Worm (Caenorhabditis elegans) whole organism, L4 larva: ENCODE measurements around the gene npr-41.
"Not testable (repeated sequence)": the region's sequence is repeated elsewhere in the genome, so short reads cannot be mapped to it uniquely, and the experiment has no call there.

Experiments
- D1046.2 ChIP-seq: fragments of 200-800 bp; sonication (Bioruptor generic); IDR thresholded peaks from 2 replicates; pipeline ENCODE4 v1.3.6; 2022; ENCODE audit warnings: missing genetic modification characterization, missing compliant biosample characterization
- F37D6.2 ChIP-seq: sonication (generic microtip); optimal IDR thresholded peaks from 2 replicates; lab custom pipeline; 2016; ENCODE audit warnings: mild to moderate bottlenecking, missing genetic modification characterization, missing compliant biosample characterization
- Y105C5A.15 ChIP-seq: fragments of 200-800 bp; sonication (Bioruptor generic); IDR thresholded peaks from 2 replicates; pipeline ENCODE4 v1.3.6; 2022; ENCODE audit warnings: missing genetic modification characterization, missing compliant biosample characterization
- Y48G9A.11 ChIP-seq: fragments of 200-800 bp; sonication (Bioruptor generic); IDR thresholded peaks from 2 replicates; pipeline ENCODE4 v1.3.6; 2022; ENCODE audit warnings: missing genetic modification reagents, missing genetic modification characterization, missing compliant biosample characterization
- Y75B8A.6 ChIP-seq: fragments of 200-800 bp; sonication (Bioruptor generic); IDR thresholded peaks from 2 replicates; pipeline ENCODE4 v1.3.6; 2022; ENCODE audit warnings: missing genetic modification reagents, missing genetic modification characterization, missing compliant biosample characterization
- aha-1 ChIP-seq: fragments of 150-350 bp; peaks from one replicate; lab custom pipeline; 2014; ENCODE audit warnings: missing biosample characterization, missing genetic modification characterization
- arid-1 ChIP-seq: fragments of 200-800 bp; sonication (Bioruptor generic); conservative IDR thresholded peaks from 2 replicates; pipeline ENCODE4 v1.3.6; 2022; ENCODE audit warnings: missing genetic modification reagents, missing genetic modification characterization, missing compliant biosample characterization
- ceh-20 ChIP-seq: fragments of 200-800 bp; sonication (Bioruptor generic); IDR thresholded peaks from 2 replicates; pipeline ENCODE4 v1.3.6; 2022; ENCODE audit warnings: missing genetic modification reagents, missing genetic modification characterization, missing compliant biosample characterization
- ceh-44 ChIP-seq: fragments of 200-800 bp; sonication (Bioruptor generic); IDR thresholded peaks from 2 replicates; pipeline ENCODE4 v1.3.6; 2022; ENCODE audit warnings: missing genetic modification reagents, missing genetic modification characterization, missing compliant biosample characterization
- ces-1 ChIP-seq: fragments of 150-350 bp; sonication (generic microtip); optimal IDR thresholded peaks from 4 replicates; lab custom pipeline; 2014; ENCODE audit warnings: missing biosample characterization, missing genetic modification reagents, missing genetic modification characterization
- ctbp-1 ChIP-seq: fragments of 200-800 bp; sonication (Bioruptor generic); IDR thresholded peaks from 2 replicates; pipeline ENCODE4 v1.3.6; 2022; ENCODE audit warnings: missing genetic modification reagents, missing genetic modification characterization, missing compliant biosample characterization
- daf-16 ChIP-seq, 3 experiments: sonication (generic microtip); optimal IDR thresholded peaks; 2 replicates each; lab custom pipeline; 2016 to 2017; ENCODE audit warnings: missing genetic modification characterization in 3 of 3, missing genetic modification reagents in 3 of 3, mild to moderate bottlenecking in 2 of 3, missing compliant biosample characterization in 2 of 3, missing biosample characterization in 1 of 3, moderate library complexity in 1 of 3
- dpl-1 ChIP-seq: fragments of 150-350 bp; optimal IDR thresholded peaks from 2 replicates; lab custom pipeline; 2014; ENCODE audit warnings: missing biosample characterization, missing genetic modification reagents, missing genetic modification characterization
- dve-1 ChIP-seq: sonication (generic microtip); optimal IDR thresholded peaks from 2 replicates; lab custom pipeline; 2017; ENCODE audit warnings: antibody characterized with exemption, mild to moderate bottlenecking, missing genetic modification characterization, missing compliant biosample characterization; ENCODE audit not compliant: insufficient read depth
- egl-43 ChIP-seq: fragments of 200-800 bp; sonication (Bioruptor generic); IDR thresholded peaks from 2 replicates; pipeline ENCODE4 v1.3.6; 2022; ENCODE audit warnings: missing genetic modification reagents, missing genetic modification characterization, missing compliant biosample characterization
- fkh-10 ChIP-seq: fragments of 150-350 bp; optimal IDR thresholded peaks from 2 replicates; lab custom pipeline; 2014; ENCODE audit warnings: missing biosample characterization, missing genetic modification reagents, missing genetic modification characterization
- hlh-30 ChIP-seq: sonication (generic microtip); optimal IDR thresholded peaks from 2 replicates; lab custom pipeline; 2017; ENCODE audit warnings: antibody characterized with exemption, mild to moderate bottlenecking, missing genetic modification characterization, missing compliant biosample characterization; ENCODE audit not compliant: insufficient read depth
- lim-7 ChIP-seq: fragments of 200-800 bp; sonication (Bioruptor generic); IDR thresholded peaks from 2 replicates; pipeline ENCODE4 v1.3.6; 2022; ENCODE audit warnings: missing genetic modification characterization, missing compliant biosample characterization
- lin-15B ChIP-seq: fragments of 150-350 bp; sonication (generic microtip); optimal IDR thresholded peaks from 3 replicates; lab custom pipeline; 2014; ENCODE audit warnings: missing biosample characterization, missing genetic modification characterization
- lin-29 ChIP-seq: fragments of 200-800 bp; sonication (Bioruptor generic); IDR thresholded peaks from 2 replicates; pipeline ENCODE4 v1.3.6; 2022; ENCODE audit warnings: missing genetic modification reagents, missing genetic modification characterization, missing compliant biosample characterization
- madf-5 ChIP-seq, 2 experiments: fragments of 200-800 bp; sonication (Bioruptor generic); IDR thresholded peaks; 2 replicates each; pipeline ENCODE4 v1.3.6; 2022; ENCODE audit warnings: missing compliant biosample characterization in 2 of 2, missing genetic modification characterization in 2 of 2
- madf-9 ChIP-seq: fragments of 200-800 bp; sonication (Bioruptor generic); conservative IDR thresholded peaks from 2 replicates; pipeline ENCODE4 v1.3.6; 2022; ENCODE audit warnings: missing genetic modification reagents, missing genetic modification characterization, missing compliant biosample characterization
- mdl-1 ChIP-seq, 2 experiments: fragments of 150-350 bp in 1 of 2; sonication (generic microtip) in 1 of 2; optimal IDR thresholded peaks; 2 replicates each; lab custom pipeline; 2014 to 2017; ENCODE audit warnings: missing biosample characterization in 2 of 2, missing genetic modification characterization in 2 of 2
- mep-1 ChIP-seq: fragments of 150-350 bp; sonication (generic microtip); optimal IDR thresholded peaks from 3 replicates; lab custom pipeline; 2014; ENCODE audit warnings: missing biosample characterization, missing genetic modification characterization
- nhr-42 ChIP-seq: fragments of 200-800 bp; sonication (Bioruptor generic); IDR thresholded peaks from 2 replicates; pipeline ENCODE4 v1.3.6; 2022; ENCODE audit warnings: missing genetic modification characterization, missing compliant biosample characterization
- nhr-48 ChIP-seq: sonication (generic microtip); optimal IDR thresholded peaks from 2 replicates; lab custom pipeline; 2016; ENCODE audit warnings: mild to moderate bottlenecking, missing genetic modification characterization, missing compliant biosample characterization
- pha-4 ChIP-seq, 2 experiments: fragments of 150-350 bp in 1 of 2; fragments of 200-800 bp in 1 of 2; sonication (Bioruptor generic) in 1 of 2; IDR thresholded peaks in 1 of 2; optimal IDR thresholded peaks in 1 of 2; 2 replicates each; pipeline versions ENCODE4 v1.3.6 to Lab custom; 2014 to 2022; ENCODE audit warnings: missing genetic modification characterization in 2 of 2, missing genetic modification reagents in 2 of 2, missing biosample characterization in 1 of 2, missing compliant biosample characterization in 1 of 2
- rbr-2 ChIP-seq: sonication (generic microtip); optimal IDR thresholded peaks from 2 replicates; lab custom pipeline; 2016; ENCODE audit warnings: missing genotype, missing genetic modification characterization, missing compliant biosample characterization
- sdz-12 ChIP-seq: fragments of 200-800 bp; sonication (Bioruptor generic); optimal IDR thresholded peaks from 2 replicates; lab custom pipeline; 2018; ENCODE audit warnings: mild to moderate bottlenecking, missing genetic modification characterization, missing compliant biosample characterization
- set-16 ChIP-seq: fragments of 200-800 bp; sonication (Bioruptor generic); IDR thresholded peaks from 2 replicates; pipeline ENCODE4 v1.3.6; 2022; ENCODE audit warnings: missing genetic modification reagents, missing genetic modification characterization, missing compliant biosample characterization
- snpc-1.2 ChIP-seq: fragments of 200-800 bp; sonication (Bioruptor generic); IDR thresholded peaks from 2 replicates; pipeline ENCODE4 v1.3.6; 2022; ENCODE audit warnings: missing genetic modification reagents, missing genetic modification characterization, missing compliant biosample characterization
- spr-1 ChIP-seq: sonication (generic microtip); optimal IDR thresholded peaks from 2 replicates; lab custom pipeline; 2016; ENCODE audit warnings: mild to moderate bottlenecking, missing genetic modification characterization, missing compliant biosample characterization
- unc-130 ChIP-seq: sonication (generic microtip); optimal IDR thresholded peaks from 2 replicates; lab custom pipeline; 2016; ENCODE audit warnings: missing genetic modification reagents, missing genetic modification characterization, missing compliant biosample characterization
- unc-62 ChIP-seq, 3 experiments: fragments of 150-350 bp in 1 of 3; sonication (generic microtip); optimal IDR thresholded peaks in 2 of 3; peaks in 1 of 3; 1 replicate in 1 of 3; 2 replicates in 2 of 3; lab custom pipeline; 2014 to 2017; ENCODE audit warnings: missing biosample characterization in 3 of 3, missing genetic modification characterization in 3 of 3, missing genetic modification reagents in 3 of 3, missing genotype in 1 of 3
- vab-7 ChIP-seq: fragments of 200-800 bp; sonication (Bioruptor generic); IDR thresholded peaks from 2 replicates; pipeline ENCODE4 v1.3.6; 2022; ENCODE audit warnings: missing genetic modification reagents, missing genetic modification characterization, missing compliant biosample characterization
- zfp-3 ChIP-seq: fragments of 200-800 bp; sonication (Bioruptor generic); conservative IDR thresholded peaks from 2 replicates; pipeline ENCODE4 v1.3.6; 2022; ENCODE audit warnings: missing genetic modification reagents, missing genetic modification characterization, missing compliant biosample characterization

Gene npr-41

DNA sequence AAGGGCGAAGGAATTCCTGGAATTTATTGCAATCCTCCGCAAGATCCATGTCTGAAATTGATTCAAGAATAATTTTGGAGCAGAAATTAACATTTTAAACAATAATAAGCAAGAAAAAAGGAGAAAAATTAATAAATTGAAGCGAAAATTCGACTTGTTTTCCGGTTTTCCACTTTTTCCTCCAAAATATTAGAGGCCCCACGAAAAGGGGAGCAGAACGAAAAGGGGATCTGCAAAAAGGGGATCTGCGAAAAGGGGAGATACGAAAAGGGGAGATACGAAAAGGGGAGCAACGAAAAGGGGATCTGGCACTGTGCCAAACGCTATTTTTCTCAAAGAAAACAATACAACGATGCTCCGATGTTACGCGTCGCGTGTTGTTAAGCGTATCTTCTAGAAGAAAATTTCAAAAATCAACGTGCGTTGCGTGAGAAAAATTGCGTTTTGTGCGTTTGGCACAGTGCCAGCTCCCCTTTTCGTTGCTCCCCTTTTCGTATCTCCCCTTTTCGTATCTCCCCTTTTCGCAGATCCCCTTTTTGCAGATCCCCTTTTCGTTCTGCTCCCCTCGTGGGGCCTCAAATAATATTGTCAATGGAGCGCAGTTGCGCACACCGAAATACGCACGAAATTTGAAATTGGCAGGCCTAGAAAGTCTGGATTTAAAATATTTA, 24.1 kb downstream of the npr-41 start, which contains the start of gene Y62F5A.12 (continued):
- TF ChIP-seq ctbp-1 (GFP tag; lab: Robert Waterston, UW) (peak; percentile 94), F37D6.2 (peak; percentile 79), Y48G9A.11 (GFP tag; lab: Robert Waterston, UW) (peak; percentile 93), dve-1 (tag; lab: Kevin White, UChicago) (peak; percentile 59), hlh-30 (tag; lab: Kevin White, UChicago) (peak; percentile 67), aha-1 (peak; percentile 99), vab-7 (GFP tag; lab: Robert Waterston, UW) (peak; percentile 96), egl-43 (GFP tag; lab: Robert Waterston, UW) (peak; percentile 93), nhr-48 (peak; percentile 55), fkh-10 (GFP tag; lab: Kevin White, UChicago) (peak; percentile 51), sdz-12 (GFP tag; lab: Kevin White, UChicago) (peak; percentile 60), spr-1 (tag; lab: Kevin White, UChicago) (peak; percentile 66), ceh-20 (peak; percentile 95), madf-9 (peak; percentile 96), arid-1 (GFP tag; lab: Robert Waterston, UW) (peak; percentile 93), snpc-1.2 (peak; percentile 82), lin-15B (tag; lab: Kevin White, UChicago) (peak; percentile 39), nhr-42 (GFP tag; lab: Robert Waterston, UW) (peak; percentile 94; the same call in 1 of the 2 replicates), mdl-1 (tag; optimal IDR thresholded peaks at IDR 0.05; lab: Kevin White, UChicago) (peak; percentile 32 to 38), zfp-3 (GFP tag; lab: Robert Waterston, UW) (peak; percentile 92), Y105C5A.15 (GFP tag; lab: Robert Waterston, UW) (peak; percentile 70; the same call in 1 of the 2 replicates), pha-4 (GFP tag; IDR thresholded peaks at IDR 0.05; lab: Robert Waterston, UW) (peak; percentile 96), set-16 (GFP tag; lab: Robert Waterston, UW) (peak; percentile 67), unc-130 (GFP tag; lab: Kevin White, UChicago) (peak; percentile 84), lim-7 (GFP tag; lab: Robert Waterston, UW) (peak; percentile 82), daf-16 (GFP tag; optimal IDR thresholded peaks at IDR 0.05; lab: Kevin White, UChicago) (peak in 1 of 2 experiments; percentile 68), ces-1 (GFP tag; lab: Kevin White, UChicago) (peak; percentile 27), Y75B8A.6 (GFP tag; lab: Robert Waterston, UW) (0 out of 2 replicates have a peak, but pooled peaks have one; percentile 80), D1046.2 (GFP tag; lab: Robert Waterston, UW) (peak; percentile 93), madf-5 (GFP tag; IDR thresholded peaks at IDR 0.05; lab: Robert Waterston, UW) (peak; percentile 91 to 97), rbr-2 (tag; lab: Kevin White, UChicago) (peak; percentile 89), unc-62 (GFP tag; optimal IDR thresholded peaks at IDR 0.05 in 1 of 2; lab: Kevin White, UChicago) (peak in 1 of 2 experiments; percentile 66), dpl-1 (GFP tag; lab: Kevin White, UChicago) (peak; percentile 77), mep-1 (tag; lab: Kevin White, UChicago) (peak; percentile 85), ceh-44 (GFP tag; lab: Robert Waterston, UW) (peak; percentile 99), lin-29 (GFP tag; lab: Robert Waterston, UW) (peak; percentile 55; the same call in 1 of the 2 replicates)
- not testable (repeated sequence) for TF ChIP-seq pha-4, daf-16, unc-62 (tag; optimal IDR thresholded peaks at IDR 0.05; lab: Kevin White, UChicago)

DNA sequence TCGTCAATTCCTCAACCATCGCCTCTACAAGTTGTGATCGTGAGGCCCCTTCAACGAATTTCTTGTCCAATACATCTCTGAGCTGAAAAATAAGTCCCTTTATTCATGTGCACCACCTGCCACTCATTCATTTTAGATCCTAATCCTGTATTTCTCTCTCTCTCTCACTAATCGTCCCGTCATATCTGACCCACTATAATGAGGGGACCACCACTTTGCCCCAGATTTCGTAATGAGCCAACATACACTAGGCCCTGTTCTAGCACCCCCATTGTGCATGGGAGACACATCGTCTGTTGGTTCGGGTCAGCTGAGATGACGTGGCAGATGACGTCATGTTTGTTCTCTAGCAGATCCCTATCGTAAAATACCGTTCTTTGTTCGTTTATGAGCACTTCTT, 25.0 kb downstream of the npr-41 start:
- TF ChIP-seq unc-62 (GFP tag; optimal IDR thresholded peaks at IDR 0.05 in 1 of 2; lab: Kevin White, UChicago) (peak in 1 of 2 experiments; percentile 26), unc-62 (tag; optimal IDR thresholded peaks at IDR 0.05; lab: Kevin White, UChicago) (no peak), aha-1 (peak; percentile 58), snpc-1.2 (no peak)
